Worm (Caenorhabditis elegans) whole organism, L3 larva: ENCODE measurements around the gene mrpl-12.
A peak's percentile ranks its signal among the peaks of the same experiment; 100 is the strongest.

Experiments
- R02D3.7 ChIP-seq: fragments of 150-350 bp; optimal IDR thresholded peaks from 2 replicates; lab custom pipeline; 2014; ENCODE audit warnings: missing biosample characterization, missing genetic modification characterization
- ZK546.5 ChIP-seq: sonication (generic microtip); optimal IDR thresholded peaks from 2 replicates; lab custom pipeline; 2017; ENCODE audit warnings: missing biosample characterization, missing genetic modification characterization
- aly-2 ChIP-seq: fragments of 150-350 bp; optimal IDR thresholded peaks from 2 replicates; lab custom pipeline; 2014; ENCODE audit warnings: missing biosample characterization, missing genetic modification characterization
- ama-1 ChIP-seq: fragments of 150-350 bp; optimal IDR thresholded peaks from 2 replicates; lab custom pipeline; 2018
- ceh-16 ChIP-seq: sonication (generic microtip); optimal IDR thresholded peaks from 2 replicates; lab custom pipeline; 2017; ENCODE audit warnings: missing biosample characterization, missing genetic modification characterization
- ceh-28 ChIP-seq: fragments of 150-350 bp; optimal IDR thresholded peaks from 2 replicates; lab custom pipeline; 2014; ENCODE audit warnings: missing biosample characterization, missing genetic modification reagents, missing genetic modification characterization
- ceh-82 ChIP-seq: fragments of 150-350 bp; optimal IDR thresholded peaks from 2 replicates; lab custom pipeline; 2014; ENCODE audit warnings: missing biosample characterization, missing genetic modification characterization
- ceh-9 ChIP-seq: sonication (generic microtip); optimal IDR thresholded peaks from 2 replicates; lab custom pipeline; 2018; ENCODE audit warnings: missing biosample characterization, missing genetic modification characterization
- daf-12 ChIP-seq: fragments of 150-350 bp; optimal IDR thresholded peaks from 2 replicates; lab custom pipeline; 2014; ENCODE audit warnings: missing biosample characterization, missing genetic modification reagents, missing genetic modification characterization
- egl-27 ChIP-seq: sonication (generic microtip); optimal IDR thresholded peaks from 4 replicates; lab custom pipeline; 2017; ENCODE audit warnings: missing biosample characterization, missing genetic modification reagents, missing genetic modification characterization
- egl-5 ChIP-seq: fragments of 150-350 bp; optimal IDR thresholded peaks from 2 replicates; lab custom pipeline; 2017; ENCODE audit warnings: missing biosample characterization, missing genetic modification reagents, missing genetic modification characterization, inconsistent platforms
- elt-1 ChIP-seq: fragments of 150-350 bp; optimal IDR thresholded peaks from 2 replicates; lab custom pipeline; 2014; ENCODE audit warnings: missing biosample characterization, missing genetic modification characterization
- elt-2 ChIP-seq: sonication (generic microtip); optimal IDR thresholded peaks from 2 replicates; lab custom pipeline; 2016; ENCODE audit warnings: missing genetic modification reagents, mild to moderate bottlenecking, missing genetic modification characterization, missing compliant biosample characterization
- elt-3 ChIP-seq, 3 experiments: fragments of 150-350 bp in 1 of 3; sonication (generic microtip) in 2 of 3; optimal IDR thresholded peaks; 2 replicates in 2 of 3; 4 replicates in 1 of 3; lab custom pipeline; 2014 to 2017; ENCODE audit warnings: missing biosample characterization in 3 of 3, missing genetic modification characterization in 3 of 3
- eor-1 ChIP-seq, 2 experiments: fragments of 150-350 bp; optimal IDR thresholded peaks; 2 replicates each; lab custom pipeline; 2014 to 2018; ENCODE audit warnings: missing biosample characterization in 2 of 2, missing genetic modification characterization in 2 of 2
- fkh-10 ChIP-seq: sonication (generic microtip); optimal IDR thresholded peaks from 2 replicates; lab custom pipeline; 2017; ENCODE audit warnings: missing biosample characterization, missing genetic modification reagents, missing genetic modification characterization
- fkh-2 ChIP-seq: fragments of 150-350 bp; optimal IDR thresholded peaks from 2 replicates; lab custom pipeline; 2014; ENCODE audit warnings: missing biosample characterization, missing genetic modification reagents, missing genetic modification characterization
- fos-1 ChIP-seq: fragments of 150-350 bp; optimal IDR thresholded peaks from 2 replicates; lab custom pipeline; 2014; ENCODE audit warnings: missing biosample characterization, missing genetic modification characterization
- hmg-11 ChIP-seq: sonication (generic microtip); optimal IDR thresholded peaks from 2 replicates; lab custom pipeline; 2016; ENCODE audit warnings: missing genetic modification characterization, missing compliant biosample characterization
- jun-1 ChIP-seq: fragments of 150-350 bp; optimal IDR thresholded peaks from 2 replicates; lab custom pipeline; 2014; ENCODE audit warnings: missing biosample characterization, missing genetic modification reagents, missing genetic modification characterization
- lin-15B ChIP-seq: fragments of 150-350 bp; optimal IDR thresholded peaks from 2 replicates; lab custom pipeline; 2014; ENCODE audit warnings: missing biosample characterization, missing genetic modification characterization
- lin-39 ChIP-seq: fragments of 150-350 bp; optimal IDR thresholded peaks from 2 replicates; lab custom pipeline; 2018; ENCODE audit warnings: missing biosample characterization, missing genetic modification reagents, missing genetic modification characterization
- lsy-12 ChIP-seq: sonication (generic microtip); optimal IDR thresholded peaks from 2 replicates; lab custom pipeline; 2016; ENCODE audit warnings: mild to moderate bottlenecking, missing genetic modification characterization, missing compliant biosample characterization
- mdl-1 ChIP-seq: fragments of 150-350 bp; optimal IDR thresholded peaks from 2 replicates; lab custom pipeline; 2014; ENCODE audit warnings: missing biosample characterization, missing genetic modification characterization
- mml-1 ChIP-seq: fragments of 150-350 bp; sonication (generic microtip); optimal IDR thresholded peaks from 3 replicates; lab custom pipeline; 2014; ENCODE audit warnings: missing biosample characterization, missing genetic modification characterization
- nfya-1 ChIP-seq: sonication (generic microtip); optimal IDR thresholded peaks from 2 replicates; lab custom pipeline; 2017; ENCODE audit warnings: missing genetic modification characterization, mild to moderate bottlenecking, missing compliant biosample characterization, antibody characterized with exemption, moderate library complexity; ENCODE audit not compliant: insufficient read depth
- nhr-11 ChIP-seq: fragments of 150-350 bp; optimal IDR thresholded peaks from 2 replicates; lab custom pipeline; 2014; ENCODE audit warnings: missing biosample characterization, missing genetic modification characterization
- nhr-12 ChIP-seq: fragments of 150-350 bp; optimal IDR thresholded peaks from 2 replicates; lab custom pipeline; 2014; ENCODE audit warnings: missing biosample characterization, missing genetic modification characterization
- nhr-23 ChIP-seq: fragments of 150-350 bp; optimal IDR thresholded peaks from 2 replicates; lab custom pipeline; 2014; ENCODE audit warnings: missing biosample characterization, missing genetic modification reagents, missing genetic modification characterization
- nhr-237 ChIP-seq: fragments of 150-350 bp; optimal IDR thresholded peaks from 2 replicates; lab custom pipeline; 2014; ENCODE audit warnings: missing biosample characterization, missing genetic modification characterization
- nhr-25 ChIP-seq: sonication (generic microtip); optimal IDR thresholded peaks from 2 replicates; lab custom pipeline; 2017; ENCODE audit warnings: missing biosample characterization, missing genetic modification characterization
- nhr-28 ChIP-seq: fragments of 150-350 bp; optimal IDR thresholded peaks from 2 replicates; lab custom pipeline; 2014; ENCODE audit warnings: missing biosample characterization, missing genetic modification characterization
- nhr-43 ChIP-seq: sonication (generic microtip); optimal IDR thresholded peaks from 2 replicates; lab custom pipeline; 2016; ENCODE audit warnings: mild to moderate bottlenecking, missing genetic modification characterization, missing compliant biosample characterization; ENCODE audit not compliant: poor library complexity, severe bottlenecking
- nhr-67 ChIP-seq: fragments of 150-350 bp; optimal IDR thresholded peaks from 2 replicates; lab custom pipeline; 2014; ENCODE audit warnings: missing biosample characterization, missing genetic modification characterization
- nhr-76 ChIP-seq: fragments of 150-350 bp; sonication (generic microtip); optimal IDR thresholded peaks from 5 replicates; lab custom pipeline; 2014; ENCODE audit warnings: missing biosample characterization, missing genetic modification characterization
- nhr-77 ChIP-seq: fragments of 150-350 bp; optimal IDR thresholded peaks from 2 replicates; lab custom pipeline; 2014; ENCODE audit warnings: missing biosample characterization, missing genetic modification characterization
- pha-4 ChIP-seq: fragments of 150-350 bp; optimal IDR thresholded peaks from 2 replicates; lab custom pipeline; 2014; ENCODE audit warnings: missing biosample characterization, missing genetic modification reagents, missing genetic modification characterization
- pqm-1 ChIP-seq: fragments of 150-350 bp; optimal IDR thresholded peaks from 2 replicates; lab custom pipeline; 2017; ENCODE audit warnings: missing biosample characterization, missing genetic modification characterization, inconsistent platforms
- sea-2 ChIP-seq: fragments of 150-350 bp; sonication (generic microtip); optimal IDR thresholded peaks from 4 replicates; lab custom pipeline; 2014; ENCODE audit warnings: missing biosample characterization, missing genetic modification reagents, missing genetic modification characterization
- skn-1 ChIP-seq: fragments of 150-350 bp; optimal IDR thresholded peaks from 2 replicates; lab custom pipeline; 2014; ENCODE audit warnings: missing biosample characterization, missing genetic modification characterization
- snpc-4 ChIP-seq: fragments of 150-350 bp; optimal IDR thresholded peaks from 2 replicates; lab custom pipeline; 2014; ENCODE audit warnings: missing biosample characterization, missing genetic modification characterization
- tbx-2 ChIP-seq: sonication (generic microtip); optimal IDR thresholded peaks from 2 replicates; lab custom pipeline; 2016; ENCODE audit warnings: mild to moderate bottlenecking, missing genetic modification characterization, missing compliant biosample characterization
- unc-39 ChIP-seq: sonication (generic microtip); optimal IDR thresholded peaks from 4 replicates; lab custom pipeline; 2017; ENCODE audit warnings: missing biosample characterization, missing genetic modification characterization
- unc-62 ChIP-seq: fragments of 150-350 bp; sonication (generic microtip); optimal IDR thresholded peaks from 4 replicates; lab custom pipeline; 2014; ENCODE audit warnings: missing biosample characterization, missing genetic modification reagents, missing genetic modification characterization
- zag-1 ChIP-seq: fragments of 150-350 bp; optimal IDR thresholded peaks from 2 replicates; lab custom pipeline; 2014; ENCODE audit warnings: missing biosample characterization, missing genetic modification characterization
- ztf-11 ChIP-seq: fragments of 150-350 bp; optimal IDR thresholded peaks from 2 replicates; lab custom pipeline; 2014; ENCODE audit warnings: missing biosample characterization, missing genetic modification characterization
- ztf-4 ChIP-seq: fragments of 150-350 bp; optimal IDR thresholded peaks from 2 replicates; lab custom pipeline; 2014; ENCODE audit warnings: missing biosample characterization, missing genetic modification characterization

Gene mrpl-12

ce11 chrIII:10740518-10740917 lies 33.0 kb downstream of the mrpl-12 start, which contains the start of gene K01G5.8:
K01G5.8 (minus strand) TSS chrIII:10740772.
- TF ChIP-seq ceh-28 (tag; lab: Kevin White, UChicago) (no peak), nfya-1 (tag; lab: Kevin White, UChicago) (no peak), nhr-77 (no peak), ceh-16 (tag; lab: Kevin White, UChicago) (no peak), R02D3.7 (tag; lab: Kevin White, UChicago) (no peak), ztf-11 (tag; lab: Kevin White, UChicago) (no peak), ceh-9 (tag; lab: Kevin White, UChicago) (no peak), elt-2 (no peak), fos-1 (tag; lab: Kevin White, UChicago) (no peak), nhr-25 (tag; lab: Kevin White, UChicago) (no peak), ZK546.5 (tag; lab: Kevin White, UChicago) (no peak)

ce11 chrIII:10742382-10742860 lies 34.9 kb downstream of the mrpl-12 start, which contains the start of the genes tbb-1 and rib-2:
tbb-1 (minus strand) TSS chrIII:10742432.
rib-2 (plus strand) TSS chrIII:10742810.
- peak; percentile 98 for TF ChIP-seq fos-1 (tag; lab: Kevin White, UChicago)
- TF ChIP-seq ztf-4 = no peak
- TF ChIP-seq snpc-4 (tag; lab: Kevin White, UChicago) = peak; percentile 84
- TF ChIP-seq fkh-2 (tag; lab: Kevin White, UChicago) = no peak
- TF ChIP-seq egl-27 = peak; percentile 38
- no peak for TF ChIP-seq zag-1 (tag; lab: Kevin White, UChicago)
- TF ChIP-seq skn-1 (tag; lab: Kevin White, UChicago) = peak; percentile 43
- peak; percentile 38 for TF ChIP-seq ama-1
- peak; percentile 95 for TF ChIP-seq jun-1 (tag; lab: Kevin White, UChicago)
- no peak for TF ChIP-seq fkh-10 (GFP tag; lab: Kevin White, UChicago)
- no peak for TF ChIP-seq sea-2 (GFP tag; lab: Kevin White, UChicago)
- TF ChIP-seq ceh-9 (tag; lab: Kevin White, UChicago) = no peak
- peak; percentile 85 for TF ChIP-seq nfya-1 (tag; lab: Kevin White, UChicago)
- TF ChIP-seq nhr-23 (tag; lab: Kevin White, UChicago) = peak; percentile 83
- TF ChIP-seq pqm-1 (tag; lab: Kevin White, UChicago) = peak; percentile 88
- TF ChIP-seq mml-1 (tag; lab: Kevin White, UChicago) = no peak
- no peak for TF ChIP-seq daf-12 (tag; lab: Kevin White, UChicago)
- no peak for TF ChIP-seq nhr-12 (tag; lab: Kevin White, UChicago)
- TF ChIP-seq elt-2 = peak; percentile 97
- TF ChIP-seq nhr-25 (tag; lab: Kevin White, UChicago) = peak; percentile 78
- no peak for TF ChIP-seq nhr-28 (tag; lab: Kevin White, UChicago)
- TF ChIP-seq unc-39 (tag; lab: Kevin White, UChicago) = no peak
- TF ChIP-seq ztf-11 (tag; lab: Kevin White, UChicago) = no peak
- TF ChIP-seq elt-1 (tag; lab: Kevin White, UChicago) = no peak
- TF ChIP-seq lin-39 (tag; lab: Kevin White, UChicago) = peak; percentile 94
- no peak for TF ChIP-seq elt-3 (tag; optimal IDR thresholded peaks at IDR 0.05; lab: Kevin White, UChicago)
- TF ChIP-seq ZK546.5 (tag; lab: Kevin White, UChicago) = no peak
- TF ChIP-seq tbx-2 = no peak
- no peak for TF ChIP-seq unc-62
- no peak for TF ChIP-seq nhr-11 (tag; lab: Kevin White, UChicago)
- no peak for TF ChIP-seq nhr-67
- peak; percentile 23 for TF ChIP-seq lsy-12 (tag; lab: Kevin White, UChicago)
- no peak for TF ChIP-seq aly-2 (tag; lab: Kevin White, UChicago)
- no peak for TF ChIP-seq ceh-82 (tag; lab: Kevin White, UChicago)
- no peak for TF ChIP-seq nhr-76 (tag; lab: Kevin White, UChicago)
- TF ChIP-seq ceh-28 (tag; lab: Kevin White, UChicago) = peak; percentile 73
- peak; percentile 20 for TF ChIP-seq R02D3.7 (tag; lab: Kevin White, UChicago)
- TF ChIP-seq nhr-237 = no peak
- peak; percentile 77 for TF ChIP-seq hmg-11
- TF ChIP-seq ceh-16 (tag; lab: Kevin White, UChicago) = no peak
- no peak for TF ChIP-seq nhr-77
- peak; percentile 100 for TF ChIP-seq egl-5 (tag; lab: Kevin White, UChicago)
- TF ChIP-seq pha-4 (tag; lab: Kevin White, UChicago) = peak; percentile 86
- no peak for TF ChIP-seq nhr-43
- TF ChIP-seq eor-1 (tag; optimal IDR thresholded peaks at IDR 0.05; lab: Kevin White, UChicago) = no peak
- peak; percentile 93 for TF ChIP-seq lin-15B (tag; lab: Kevin White, UChicago)
- TF ChIP-seq mdl-1 (tag; lab: Kevin White, UChicago) = no peak
